Worm (Caenorhabditis elegans) whole organism, mixed stage, embryonic: ENCODE data around the gene C10A4.4.
A peak's percentile ranks its signal among the peaks of the same experiment; 100 is the strongest.

Source experiments
- M03D4.4 ChIP-seq: sonication (generic microtip); optimal IDR thresholded peaks from 2 replicates; lab custom pipeline; 2017; ENCODE audit warnings: mild to moderate bottlenecking, missing genetic modification characterization, missing compliant biosample characterization
- bed-3 ChIP-seq: fragments of 200-800 bp; sonication (Bioruptor generic); optimal IDR thresholded peaks from 3 replicates; lab custom pipeline; 2018; ENCODE audit warnings: mild to moderate bottlenecking, missing genetic modification characterization, moderate library complexity, missing compliant biosample characterization
- blmp-1 ChIP-seq: fragments of 150-350 bp; optimal IDR thresholded peaks from 2 replicates; lab custom pipeline; 2014; ENCODE audit warnings: missing biosample characterization, missing genetic modification characterization
- ceh-39 ChIP-seq: fragments of 150-350 bp; optimal IDR thresholded peaks from 2 replicates; lab custom pipeline; 2014; ENCODE audit warnings: missing biosample characterization, missing genetic modification characterization
- ceh-43 ChIP-seq: fragments of 200-800 bp; sonication (Bioruptor generic); optimal IDR thresholded peaks from 2 replicates; lab custom pipeline; 2018; ENCODE audit warnings: mild to moderate bottlenecking, missing genetic modification characterization, moderate library complexity, missing compliant biosample characterization
- ces-1 ChIP-seq: fragments of 150-350 bp; optimal IDR thresholded peaks from 2 replicates; lab custom pipeline; 2014; ENCODE audit warnings: missing biosample characterization, missing genetic modification reagents, missing genetic modification characterization
- cnd-1 ChIP-seq: fragments of 200-800 bp; sonication (Bioruptor generic); optimal IDR thresholded peaks from 2 replicates; lab custom pipeline; 2018; ENCODE audit warnings: mild to moderate bottlenecking, missing genetic modification characterization, missing compliant biosample characterization
- elt-1 ChIP-seq: sonication (generic microtip); optimal IDR thresholded peaks from 2 replicates; lab custom pipeline; 2017; ENCODE audit warnings: missing genetic modification characterization, mild to moderate bottlenecking, missing compliant biosample characterization, antibody characterized with exemption, moderate library complexity, borderline replicate concordance; ENCODE audit not compliant: insufficient read depth
- elt-3 ChIP-seq: fragments of 150-350 bp; optimal IDR thresholded peaks from 2 replicates; lab custom pipeline; 2014; ENCODE audit warnings: missing biosample characterization, missing genetic modification characterization
- flh-1 ChIP-seq: fragments of 200-800 bp; sonication (Bioruptor generic); optimal IDR thresholded peaks from 2 replicates; lab custom pipeline; 2018; ENCODE audit warnings: mild to moderate bottlenecking, missing genetic modification characterization, moderate library complexity, missing compliant biosample characterization
- ham-2 ChIP-seq: fragments of 200-800 bp; sonication (Bioruptor generic); optimal IDR thresholded peaks from 2 replicates; lab custom pipeline; 2018; ENCODE audit warnings: mild to moderate bottlenecking, missing genetic modification characterization, missing compliant biosample characterization
- hlh-1 ChIP-seq: fragments of 150-350 bp; optimal IDR thresholded peaks from 2 replicates; lab custom pipeline; 2014; ENCODE audit warnings: missing biosample characterization, missing genetic modification reagents, missing genetic modification characterization
- lin-32 ChIP-seq: fragments of 200-800 bp; sonication (Bioruptor generic); optimal IDR thresholded peaks from 2 replicates; lab custom pipeline; 2018; ENCODE audit warnings: mild to moderate bottlenecking, missing genetic modification characterization, missing compliant biosample characterization
- lsy-2 ChIP-seq: fragments of 150-350 bp; optimal IDR thresholded peaks from 2 replicates; lab custom pipeline; 2014; ENCODE audit warnings: missing biosample characterization, missing genetic modification characterization
- mab-5 ChIP-seq: fragments of 150-350 bp; optimal IDR thresholded peaks from 2 replicates; lab custom pipeline; 2014; ENCODE audit warnings: missing biosample characterization, missing genetic modification characterization
- mep-1 ChIP-seq: fragments of 150-350 bp; optimal IDR thresholded peaks from 2 replicates; lab custom pipeline; 2017; ENCODE audit warnings: missing biosample characterization, missing genetic modification reagents, missing genetic modification characterization, inconsistent platforms
- mls-2 ChIP-seq: sonication (generic microtip); optimal IDR thresholded peaks from 2 replicates; lab custom pipeline; 2016; ENCODE audit warnings: mild to moderate bottlenecking, missing genetic modification characterization, moderate library complexity, missing compliant biosample characterization
- nhr-12 ChIP-seq: fragments of 150-350 bp; optimal IDR thresholded peaks from 2 replicates; lab custom pipeline; 2014; ENCODE audit warnings: missing biosample characterization, missing genetic modification characterization
- nhr-2 ChIP-seq: fragments of 150-350 bp; optimal IDR thresholded peaks from 2 replicates; lab custom pipeline; 2014; ENCODE audit warnings: missing biosample characterization, missing genetic modification characterization
- nhr-237 ChIP-seq: fragments of 150-350 bp; optimal IDR thresholded peaks from 2 replicates; lab custom pipeline; 2014; ENCODE audit warnings: missing biosample characterization, missing genetic modification characterization
- nhr-28 ChIP-seq: fragments of 150-350 bp; optimal IDR thresholded peaks from 2 replicates; lab custom pipeline; 2014; ENCODE audit warnings: missing biosample characterization, missing genetic modification characterization
- pha-4 ChIP-seq: fragments of 150-350 bp; optimal IDR thresholded peaks from 2 replicates; lab custom pipeline; 2018; ENCODE audit warnings: missing biosample characterization, missing genetic modification reagents, missing genetic modification characterization
- sem-2 ChIP-seq: fragments of 200-800 bp; sonication (Bioruptor generic); optimal IDR thresholded peaks from 2 replicates; lab custom pipeline; 2018; ENCODE audit warnings: mild to moderate bottlenecking, missing genetic modification characterization, missing compliant biosample characterization
- snpc-4 ChIP-seq: fragments of 150-350 bp; optimal IDR thresholded peaks from 2 replicates; lab custom pipeline; 2014; ENCODE audit warnings: missing biosample characterization, missing genetic modification characterization
- tbx-8 ChIP-seq: fragments of 200-800 bp; sonication (Bioruptor generic); optimal IDR thresholded peaks from 2 replicates; lab custom pipeline; 2018; ENCODE audit warnings: mild to moderate bottlenecking, missing genetic modification characterization, moderate library complexity, missing compliant biosample characterization
- unc-39 ChIP-seq: fragments of 150-350 bp; optimal IDR thresholded peaks from 2 replicates; lab custom pipeline; 2014; ENCODE audit warnings: missing biosample characterization, missing genetic modification characterization
- unc-62 ChIP-seq: fragments of 150-350 bp; optimal IDR thresholded peaks from 2 replicates; lab custom pipeline; 2014; ENCODE audit warnings: missing biosample characterization, missing genetic modification reagents, missing genetic modification characterization
- zip-8 ChIP-seq: fragments of 150-350 bp; optimal IDR thresholded peaks from 2 replicates; lab custom pipeline; 2014; ENCODE audit warnings: missing biosample characterization, missing genetic modification characterization

The C10A4.4 gene

ce11 chrX:7390270-7390669, 10.6 kb upstream of the C10A4.4 start, which contains the start of gene C10A4.6:
Gene C10A4.6, plus strand, starts transcription at chrX:7390570.
- TF ChIP-seq lsy-2 (tag; lab: Kevin White, UChicago) (no peak), M03D4.4 (tag; lab: Kevin White, UChicago) (no peak), tbx-8 (GFP tag; lab: Kevin White, UChicago) (no peak), cnd-1 (tag; lab: Kevin White, UChicago) (no peak), elt-3 (no peak), ceh-39 (no peak), mab-5 (tag; lab: Kevin White, UChicago) (no peak), zip-8 (no peak), blmp-1 (tag; lab: Kevin White, UChicago) (no peak), nhr-12 (tag; lab: Kevin White, UChicago) (no peak), bed-3 (GFP tag; lab: Kevin White, UChicago) (no peak), lin-32 (GFP tag; lab: Kevin White, UChicago) (no peak), unc-39 (no peak)

ce11 chrX:7393167-7393566, 7.7 kb upstream of the C10A4.4 start, which contains the start of gene gad-2:
Gene gad-2, plus strand, starts transcription at chrX:7393467.
- no peak for TF ChIP-seq mls-2 (tag; lab: Kevin White, UChicago)
- no peak for TF ChIP-seq cnd-1 (tag; lab: Kevin White, UChicago)
- TF ChIP-seq tbx-8 (GFP tag; lab: Kevin White, UChicago): no peak
- no peak for TF ChIP-seq mep-1 (tag; lab: Kevin White, UChicago)
- TF ChIP-seq elt-1 (tag; lab: Kevin White, UChicago): no peak
- no peak for TF ChIP-seq ceh-43 (GFP tag; lab: Kevin White, UChicago)
- no peak for TF ChIP-seq flh-1
- no peak for TF ChIP-seq nhr-237
- TF ChIP-seq nhr-12 (tag; lab: Kevin White, UChicago): no peak
- TF ChIP-seq nhr-2: no peak
- no peak for TF ChIP-seq bed-3 (GFP tag; lab: Kevin White, UChicago)
- no peak for TF ChIP-seq ceh-39
- no peak for TF ChIP-seq elt-3
- TF ChIP-seq unc-39: no peak
- TF ChIP-seq nhr-28 (tag; lab: Kevin White, UChicago): no peak
- TF ChIP-seq snpc-4 (tag; lab: Kevin White, UChicago): no peak

- no peak for TF ChIP-seq ces-1 (GFP tag; lab: Kevin White, UChicago)
- TF ChIP-seq nhr-2: no peak
- TF ChIP-seq nhr-237: no peak
Measured at ce11 chrX:7397935-7398334, 3.0 kb upstream of the C10A4.4 start, which contains the start of gene C10A4.13. Gene C10A4.13, minus strand, starts transcription at chrX:7398035.

- TF ChIP-seq unc-39: no peak
- no peak for TF ChIP-seq bed-3 (GFP tag; lab: Kevin White, UChicago)
- no peak for TF ChIP-seq ham-2 (GFP tag; lab: Kevin White, UChicago)
- no peak for TF ChIP-seq zip-8
- no peak for TF ChIP-seq nhr-237
- no peak for TF ChIP-seq hlh-1 (tag; lab: Kevin White, UChicago)
- TF ChIP-seq pha-4 (tag; lab: Kevin White, UChicago): no peak
- no peak for TF ChIP-seq mep-1 (tag; lab: Kevin White, UChicago)
- no peak for TF ChIP-seq tbx-8 (GFP tag; lab: Kevin White, UChicago)
Measured at ce11 chrX:7398584-7398983, 2.3 kb upstream of the C10A4.4 start, which contains the start of gene C10A4.10. Gene C10A4.10, plus strand, starts transcription at chrX:7398884.

- TF ChIP-seq elt-3: no peak
- no peak for TF ChIP-seq nhr-12 (tag; lab: Kevin White, UChicago)
- no peak for TF ChIP-seq ceh-43 (GFP tag; lab: Kevin White, UChicago)
- TF ChIP-seq unc-62: no peak
- no peak for TF ChIP-seq cnd-1 (tag; lab: Kevin White, UChicago)
- no peak for TF ChIP-seq tbx-8 (GFP tag; lab: Kevin White, UChicago)
- TF ChIP-seq, all 35 proteins: peak for 0
Measured at ce11 chrX:7404551-7404950, 3.7 kb downstream of the C10A4.4 start.

ce11 chrX:7405393-7405792, 4.5 kb downstream of the C10A4.4 start, which contains the start of gene C10A4.3:
Gene C10A4.3, plus strand, starts transcription at chrX:7405693.
- TF ChIP-seq sem-2 (GFP tag; lab: Kevin White, UChicago) (no peak), ces-1 (GFP tag; lab: Kevin White, UChicago) (peak; percentile 8)
